Worm (Caenorhabditis elegans) whole organism, mixed stage, embryonic: Measurements from ENCODE around the gene C16C8.16.

ENCODE experiments used
- elt-3 ChIP-seq: fragments of 150-350 bp; optimal IDR thresholded peaks from 2 replicates; lab custom pipeline; 2014; ENCODE audit warnings: missing biosample characterization, missing genetic modification characterization
- lsy-2 ChIP-seq: fragments of 150-350 bp; optimal IDR thresholded peaks from 2 replicates; lab custom pipeline; 2014; ENCODE audit warnings: missing biosample characterization, missing genetic modification characterization
- mab-5 ChIP-seq: fragments of 150-350 bp; optimal IDR thresholded peaks from 2 replicates; lab custom pipeline; 2014; ENCODE audit warnings: missing biosample characterization, missing genetic modification characterization
- nhr-12 ChIP-seq: fragments of 150-350 bp; optimal IDR thresholded peaks from 2 replicates; lab custom pipeline; 2014; ENCODE audit warnings: missing biosample characterization, missing genetic modification characterization
- nhr-237 ChIP-seq: fragments of 150-350 bp; optimal IDR thresholded peaks from 2 replicates; lab custom pipeline; 2014; ENCODE audit warnings: missing biosample characterization, missing genetic modification characterization
- nhr-28 ChIP-seq: fragments of 150-350 bp; optimal IDR thresholded peaks from 2 replicates; lab custom pipeline; 2014; ENCODE audit warnings: missing biosample characterization, missing genetic modification characterization
- nhr-76 ChIP-seq: sonication (generic microtip); optimal IDR thresholded peaks from 2 replicates; lab custom pipeline; 2017; ENCODE audit warnings: missing biosample characterization, missing genetic modification characterization
- pha-4 ChIP-seq: fragments of 150-350 bp; optimal IDR thresholded peaks from 2 replicates; lab custom pipeline; 2018; ENCODE audit warnings: missing biosample characterization, missing genetic modification reagents, missing genetic modification characterization
- snpc-4 ChIP-seq: fragments of 150-350 bp; optimal IDR thresholded peaks from 2 replicates; lab custom pipeline; 2014; ENCODE audit warnings: missing biosample characterization, missing genetic modification characterization
- tbx-8 ChIP-seq: fragments of 200-800 bp; sonication (Bioruptor generic); optimal IDR thresholded peaks from 2 replicates; lab custom pipeline; 2018; ENCODE audit warnings: mild to moderate bottlenecking, missing genetic modification characterization, moderate library complexity, missing compliant biosample characterization
- unc-120 ChIP-seq: sonication (generic microtip); optimal IDR thresholded peaks from 2 replicates; lab custom pipeline; 2017; ENCODE audit warnings: missing genetic modification characterization, missing compliant biosample characterization; ENCODE audit not compliant: poor library complexity, severe bottlenecking
- unc-39 ChIP-seq: fragments of 150-350 bp; optimal IDR thresholded peaks from 2 replicates; lab custom pipeline; 2014; ENCODE audit warnings: missing biosample characterization, missing genetic modification characterization
- unc-62 ChIP-seq: fragments of 150-350 bp; optimal IDR thresholded peaks from 2 replicates; lab custom pipeline; 2014; ENCODE audit warnings: missing biosample characterization, missing genetic modification reagents, missing genetic modification characterization

ce11 chrII:3439244-3439698 is 6.3 kb upstream of the C16C8.16 start:
- TF ChIP-seq unc-62 (no peak), unc-120 (tag; lab: Kevin White, UChicago) (peak; percentile 37), pha-4 (tag; lab: Kevin White, UChicago) (no peak), mab-5 (tag; lab: Kevin White, UChicago) (no peak), nhr-76 (tag; lab: Kevin White, UChicago) (no peak), lsy-2 (no peak), snpc-4 (tag; lab: Kevin White, UChicago) (no peak), tbx-8 (no peak), unc-39 (no peak), nhr-237 (tag; lab: Kevin White, UChicago) (no peak), elt-3 (no peak), nhr-28 (tag; lab: Kevin White, UChicago) (no peak), nhr-12 (tag; lab: Kevin White, UChicago) (no peak)
